Worm (Caenorhabditis elegans) whole organism, young adult: ENCODE results near the gene clec-49.

Experiments used
- C17E4.6 ChIP-seq: fragments of 200-800 bp; sonication (Bioruptor generic); IDR thresholded peaks from 2 replicates; pipeline ENCODE4 v1.3.6; 2022; ENCODE audit warnings: missing genetic modification reagents, missing genetic modification characterization, missing compliant biosample characterization
- F37B4.10 ChIP-seq: fragments of 200-800 bp; sonication (Bioruptor generic); IDR thresholded peaks from 2 replicates; pipeline ENCODE4 v1.3.6; 2022; ENCODE audit warnings: missing genetic modification characterization, missing compliant biosample characterization
- F57A8.1 ChIP-seq: fragments of 200-800 bp; sonication (Bioruptor generic); optimal IDR thresholded peaks from 2 replicates; lab custom pipeline; 2018; ENCODE audit warnings: mild to moderate bottlenecking, missing genetic modification characterization, moderate library complexity, missing compliant biosample characterization
- K11D2.4 ChIP-seq: fragments of 200-800 bp; sonication (Bioruptor generic); IDR thresholded peaks from 2 replicates; pipeline ENCODE4 v1.3.6; 2022; ENCODE audit warnings: missing genetic modification reagents, missing genetic modification characterization, missing compliant biosample characterization
- Y53G8AR.9 ChIP-seq: fragments of 200-800 bp; sonication (Bioruptor generic); conservative IDR thresholded peaks from 2 replicates; pipeline ENCODE4 v1.3.6; 2022; ENCODE audit warnings: missing genetic modification reagents, missing genetic modification characterization, missing compliant biosample characterization
- attf-3 ChIP-seq: fragments of 200-800 bp; sonication (Bioruptor generic); conservative IDR thresholded peaks from 2 replicates; pipeline ENCODE4 v1.3.6; 2022; ENCODE audit warnings: missing genetic modification reagents, missing genetic modification characterization, missing compliant biosample characterization
- cebp-1 ChIP-seq, 2 experiments: fragments of 200-800 bp in 1 of 2; sonication (Bioruptor generic) in 1 of 2; sonication (generic microtip) in 1 of 2; IDR thresholded peaks in 1 of 2; optimal IDR thresholded peaks in 1 of 2; 2 replicates each; pipeline versions ENCODE4 v1.3.6 to Lab custom; 2017 to 2022; ENCODE audit warnings: missing compliant biosample characterization in 2 of 2, missing genetic modification characterization in 2 of 2, mild to moderate bottlenecking in 1 of 2, missing genetic modification reagents in 1 of 2, moderate library complexity in 1 of 2
- ceh-58 ChIP-seq: fragments of 200-800 bp; sonication (Bioruptor generic); IDR thresholded peaks from 2 replicates; pipeline ENCODE4 v1.3.6; 2022; ENCODE audit warnings: missing genetic modification characterization, missing compliant biosample characterization
- dpl-1 ChIP-seq: fragments of 150-350 bp; optimal IDR thresholded peaks from 2 replicates; lab custom pipeline; 2014; ENCODE audit warnings: missing biosample characterization, missing genetic modification reagents, missing genetic modification characterization
- efl-1 ChIP-seq: fragments of 150-350 bp; optimal IDR thresholded peaks from 2 replicates; lab custom pipeline; 2014; ENCODE audit warnings: missing biosample characterization, missing genetic modification reagents, missing genetic modification characterization
- egrh-3 ChIP-seq: fragments of 200-800 bp; sonication (Bioruptor generic); IDR thresholded peaks from 2 replicates; pipeline ENCODE4 v1.3.6; 2022; ENCODE audit warnings: missing genetic modification reagents, missing genetic modification characterization, missing compliant biosample characterization
- ekl-4 ChIP-seq: fragments of 200-800 bp; sonication (Bioruptor generic); IDR thresholded peaks from 2 replicates; pipeline ENCODE4 v1.3.6; 2022; ENCODE audit warnings: missing genetic modification reagents, missing genetic modification characterization, missing compliant biosample characterization
- hlh-26 ChIP-seq: fragments of 200-800 bp; sonication (Bioruptor generic); conservative IDR thresholded peaks from 2 replicates; pipeline ENCODE4 v1.3.6; 2022; ENCODE audit warnings: missing genetic modification reagents, missing genetic modification characterization, missing compliant biosample characterization
- hmg-1.2 ChIP-seq: fragments of 200-800 bp; sonication (Bioruptor generic); IDR thresholded peaks from 2 replicates; pipeline ENCODE4 v1.3.6; 2022; ENCODE audit warnings: missing genetic modification reagents, missing genetic modification characterization, missing compliant biosample characterization
- hsf-1 ChIP-seq: fragments of 200-800 bp; sonication (Bioruptor generic); IDR thresholded peaks from 2 replicates; pipeline ENCODE4 v1.3.6; 2022; ENCODE audit warnings: missing genetic modification reagents, missing genetic modification characterization, missing compliant biosample characterization
- let-526 ChIP-seq: fragments of 200-800 bp; sonication (Bioruptor generic); IDR thresholded peaks from 2 replicates; pipeline ENCODE4 v1.3.6; 2022; ENCODE audit warnings: missing genetic modification reagents, missing genetic modification characterization, missing compliant biosample characterization
- lin-26 ChIP-seq: fragments of 200-800 bp; sonication (Bioruptor generic); IDR thresholded peaks from 2 replicates; pipeline ENCODE4 v1.3.6; 2022; ENCODE audit warnings: missing genetic modification reagents, missing genetic modification characterization, missing compliant biosample characterization
- lin-54 ChIP-seq: fragments of 200-800 bp; sonication (Bioruptor generic); optimal IDR thresholded peaks from 2 replicates; lab custom pipeline; 2018; ENCODE audit warnings: mild to moderate bottlenecking, missing genetic modification characterization, missing compliant biosample characterization
- lsl-1 ChIP-seq: fragments of 200-800 bp; sonication (Bioruptor generic); optimal IDR thresholded peaks from 2 replicates; lab custom pipeline; 2018; ENCODE audit warnings: mild to moderate bottlenecking, missing genetic modification characterization, moderate library complexity, missing compliant biosample characterization
- madf-6 ChIP-seq: fragments of 200-800 bp; sonication (Bioruptor generic); IDR thresholded peaks from 2 replicates; pipeline ENCODE4 v1.3.6; 2022; ENCODE audit warnings: missing genetic modification reagents, missing genetic modification characterization, missing compliant biosample characterization
- mes-4 ChIP-seq: sonication (generic microtip); optimal IDR thresholded peaks from 2 replicates; lab custom pipeline; 2016; ENCODE audit warnings: missing genotype, missing genetic modification characterization, missing compliant biosample characterization
- nfya-1 ChIP-seq: sonication (generic microtip); optimal IDR thresholded peaks from 2 replicates; lab custom pipeline; 2017; ENCODE audit warnings: antibody characterized with exemption, missing compliant biosample characterization, missing genetic modification characterization, borderline replicate concordance; ENCODE audit not compliant: insufficient read depth
- nhr-27 ChIP-seq: fragments of 200-800 bp; sonication (Bioruptor generic); optimal IDR thresholded peaks from 2 replicates; lab custom pipeline; 2018; ENCODE audit warnings: mild to moderate bottlenecking, missing genetic modification characterization, moderate library complexity, missing compliant biosample characterization
- nhr-80 ChIP-seq: sonication (generic microtip); optimal IDR thresholded peaks from 2 replicates; lab custom pipeline; 2016; ENCODE audit warnings: missing genetic modification characterization, missing compliant biosample characterization
- rcor-1 ChIP-seq: fragments of 200-800 bp; sonication (Bioruptor generic); IDR thresholded peaks from 2 replicates; pipeline ENCODE4 v1.3.6; 2022; ENCODE audit warnings: missing genetic modification reagents, missing genetic modification characterization, missing compliant biosample characterization
- sdz-38 ChIP-seq: sonication (generic microtip); optimal IDR thresholded peaks from 2 replicates; lab custom pipeline; 2016; ENCODE audit warnings: missing genotype, missing genetic modification characterization, missing compliant biosample characterization
- sea-2 ChIP-seq: fragments of 200-800 bp; sonication (Bioruptor generic); IDR thresholded peaks from 2 replicates; pipeline ENCODE4 v1.3.6; 2022; ENCODE audit warnings: missing genetic modification characterization, missing compliant biosample characterization
- snpc-1.3 ChIP-seq: sonication (generic microtip); optimal IDR thresholded peaks from 2 replicates; lab custom pipeline; 2017; ENCODE audit warnings: missing genetic modification characterization, mild to moderate bottlenecking, missing compliant biosample characterization, antibody characterized with exemption, moderate library complexity, missing genotype, missing genetic modification reagents; ENCODE audit not compliant: insufficient read depth
- tbp1 ChIP-seq: fragments of 200-800 bp; sonication (Bioruptor generic); optimal IDR thresholded peaks from 2 replicates; lab custom pipeline; 2018; ENCODE audit warnings: mild to moderate bottlenecking, missing genetic modification characterization, missing compliant biosample characterization
- tlf-1 ChIP-seq: fragments of 200-800 bp; sonication (Bioruptor generic); optimal IDR thresholded peaks from 2 replicates; lab custom pipeline; 2018; ENCODE audit warnings: mild to moderate bottlenecking, missing genetic modification characterization, missing compliant biosample characterization
- unc-62 ChIP-seq: fragments of 150-350 bp; optimal IDR thresholded peaks from 2 replicates; lab custom pipeline; 2014; ENCODE audit warnings: missing biosample characterization, missing genetic modification reagents, missing genetic modification characterization
- xnd-1 ChIP-seq: sonication (generic microtip); optimal IDR thresholded peaks from 2 replicates; lab custom pipeline; 2016; ENCODE audit warnings: missing genotype, missing genetic modification reagents, missing genetic modification characterization, missing compliant biosample characterization
- zfh-2 ChIP-seq: fragments of 200-800 bp; sonication (Bioruptor generic); conservative IDR thresholded peaks from 2 replicates; pipeline ENCODE4 v1.3.6; 2022; ENCODE audit warnings: missing genetic modification reagents, missing genetic modification characterization, missing compliant biosample characterization
- ztf-22 ChIP-seq: fragments of 200-800 bp; sonication (Bioruptor generic); optimal IDR thresholded peaks from 2 replicates; lab custom pipeline; 2018; ENCODE audit warnings: mild to moderate bottlenecking, missing genetic modification characterization, moderate library complexity, missing compliant biosample characterization
- ztf-25 ChIP-seq: fragments of 200-800 bp; sonication (Bioruptor generic); IDR thresholded peaks from 2 replicates; pipeline ENCODE4 v1.3.6; 2022; ENCODE audit warnings: missing genetic modification reagents, missing genetic modification characterization, missing compliant biosample characterization

Gene clec-49

DNA sequence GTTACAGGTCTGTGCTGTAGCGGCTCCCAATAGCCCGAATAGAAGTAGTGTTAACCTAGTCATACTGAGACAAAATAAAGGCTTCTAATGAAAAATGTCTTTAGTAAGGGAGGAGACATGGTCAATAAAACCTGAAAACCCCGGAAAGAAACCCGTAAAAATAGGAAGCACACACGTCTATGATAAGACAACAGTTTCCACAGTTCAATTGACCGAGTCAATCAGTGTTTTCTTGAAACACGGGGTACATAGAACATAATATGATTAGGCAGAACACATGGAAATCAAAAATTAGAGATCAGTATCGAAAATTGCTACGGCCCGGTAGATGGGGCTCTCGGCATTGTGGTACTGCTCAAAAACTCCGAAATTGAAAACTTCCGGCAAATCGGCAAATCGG lies at the start of gene clec-49:
Gene clec-49, minus strand, starts transcription at position 103 of the 400 bp plus-strand sequence.
- no peak for TF ChIP-seq unc-62 (GFP tag; lab: Kevin White, UChicago)
- peak; percentile 72 for TF ChIP-seq nhr-80

DNA sequence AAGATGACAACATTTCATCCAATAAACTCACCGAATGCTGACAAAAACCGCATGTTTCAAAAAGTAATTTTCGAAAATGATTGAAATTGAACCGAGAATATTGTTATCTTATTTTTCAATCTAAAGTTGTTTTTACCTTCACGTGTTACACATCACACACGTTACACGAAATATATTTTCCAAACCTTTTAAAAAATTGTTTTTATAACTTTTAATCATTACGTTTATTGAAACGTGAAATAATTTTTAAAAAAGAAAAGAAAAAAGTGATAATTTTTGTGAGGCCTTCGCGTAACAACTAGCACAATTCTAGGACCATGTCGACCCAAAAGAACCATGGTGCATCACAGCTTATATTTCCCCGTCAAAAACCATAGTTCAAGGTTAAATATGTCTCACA lies 43.9 kb upstream of the clec-49 start, which contains the start of gene M162.7:
Gene M162.7, minus strand, starts transcription at position 101 of the 400 bp plus-strand sequence.
- TF ChIP-seq hlh-26 (GFP tag; lab: Robert Waterston, UW), result no peak
- no peak for TF ChIP-seq let-526 (GFP tag; lab: Robert Waterston, UW)
- TF ChIP-seq attf-3 (GFP tag; lab: Robert Waterston, UW), result no peak
- TF ChIP-seq egrh-3 (GFP tag; lab: Robert Waterston, UW), result no peak
- no peak for TF ChIP-seq tbp1 (GFP tag; lab: Kevin White, UChicago)
- no peak for TF ChIP-seq lin-26
- TF ChIP-seq sea-2, result no peak
- TF ChIP-seq F57A8.1, result no peak
- no peak for TF ChIP-seq snpc-1.3
- TF ChIP-seq madf-6 (GFP tag; lab: Robert Waterston, UW), result no peak
- no peak for TF ChIP-seq ztf-25 (GFP tag; lab: Robert Waterston, UW)
- no peak for TF ChIP-seq lin-54 (GFP tag; lab: Kevin White, UChicago)

DNA sequence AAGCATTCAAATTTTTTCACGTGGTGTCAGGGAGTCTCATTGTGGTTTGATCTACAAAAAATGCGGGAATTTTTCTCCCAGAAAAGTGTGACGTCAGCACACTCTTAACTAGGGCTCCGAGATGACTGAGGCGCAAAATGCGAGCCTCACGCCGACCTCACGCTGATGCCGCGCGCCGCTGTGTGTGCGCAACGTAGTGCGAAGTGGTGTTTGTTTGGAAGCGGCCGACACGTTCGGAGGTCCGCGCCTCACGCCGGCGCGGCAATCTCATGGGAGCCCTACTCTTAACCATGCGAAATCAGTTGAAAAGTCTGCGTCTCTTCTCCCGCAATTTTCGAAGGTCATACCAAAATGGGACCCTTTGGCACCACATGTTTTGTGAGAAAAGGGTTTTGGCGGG lies 39.2 kb upstream of the clec-49 start:
- no peak for TF ChIP-seq K11D2.4 (GFP tag; lab: Robert Waterston, UW)
- TF ChIP-seq zfh-2, result peak; percentile 82
- peak; percentile 30; the same call in 1 of the 2 replicates for TF ChIP-seq egrh-3 (GFP tag; lab: Robert Waterston, UW)
- no peak for TF ChIP-seq efl-1
- no peak for TF ChIP-seq hlh-26 (GFP tag; lab: Robert Waterston, UW)

DNA sequence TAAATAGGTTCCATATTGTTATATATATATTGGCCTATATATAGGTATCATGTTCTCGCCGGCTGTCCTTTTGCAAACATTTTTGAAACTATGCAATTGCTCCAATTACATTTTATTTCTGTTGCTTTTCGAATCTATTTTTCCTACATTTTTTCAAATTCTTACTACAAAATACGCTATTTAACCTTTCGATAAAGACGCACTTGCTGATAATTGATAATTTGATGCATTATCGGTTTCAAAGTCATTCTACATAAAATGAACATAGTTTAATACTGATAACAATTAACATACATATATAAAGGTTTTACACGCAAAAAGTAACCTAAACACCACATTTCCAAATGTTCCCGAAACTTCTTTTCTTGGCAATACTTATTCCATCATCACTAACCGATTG lies 37.3 kb upstream of the clec-49 start, which contains the start of gene clec-258:
Gene clec-258, plus strand, starts transcription at position 81 of the 400 bp plus-strand sequence.
- TF ChIP-seq nhr-80, result peak; percentile 56
- TF ChIP-seq nhr-27, result no peak
- TF ChIP-seq, all 124 proteins: peak for 1

DNA sequence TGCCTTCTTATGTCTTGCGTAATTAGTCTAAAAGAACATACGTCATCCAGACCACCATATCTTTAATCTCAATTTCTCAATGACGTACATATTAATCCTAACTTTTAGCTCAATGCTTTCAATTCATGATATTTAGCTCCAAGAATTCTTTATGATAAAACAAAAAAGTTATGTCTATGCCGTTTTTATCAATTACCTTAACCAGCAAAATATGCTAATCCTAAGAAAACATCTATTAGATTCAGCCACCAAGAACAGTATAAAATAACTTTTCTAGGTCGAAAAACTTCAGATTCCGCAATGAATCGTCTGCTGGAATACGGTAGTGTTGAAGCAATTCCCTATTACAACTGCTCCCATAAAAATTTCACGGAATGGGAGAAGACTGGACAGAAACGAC lies 32.8 kb upstream of the clec-49 start, which contains the start of gene srt-45:
Gene srt-45, plus strand, starts transcription at position 301 of the 400 bp plus-strand sequence.
- TF ChIP-seq tlf-1 (GFP tag; lab: Kevin White, UChicago), result no peak
- no peak for TF ChIP-seq let-526 (GFP tag; lab: Robert Waterston, UW)
- TF ChIP-seq ztf-22 (GFP tag; lab: Kevin White, UChicago), result no peak
- no peak for TF ChIP-seq nfya-1 (tag; lab: Kevin White, UChicago)
- no peak for TF ChIP-seq sea-2
- TF ChIP-seq xnd-1 (tag; lab: Kevin White, UChicago), result no peak
- TF ChIP-seq hmg-1.2 (GFP tag; lab: Robert Waterston, UW), result no peak

DNA sequence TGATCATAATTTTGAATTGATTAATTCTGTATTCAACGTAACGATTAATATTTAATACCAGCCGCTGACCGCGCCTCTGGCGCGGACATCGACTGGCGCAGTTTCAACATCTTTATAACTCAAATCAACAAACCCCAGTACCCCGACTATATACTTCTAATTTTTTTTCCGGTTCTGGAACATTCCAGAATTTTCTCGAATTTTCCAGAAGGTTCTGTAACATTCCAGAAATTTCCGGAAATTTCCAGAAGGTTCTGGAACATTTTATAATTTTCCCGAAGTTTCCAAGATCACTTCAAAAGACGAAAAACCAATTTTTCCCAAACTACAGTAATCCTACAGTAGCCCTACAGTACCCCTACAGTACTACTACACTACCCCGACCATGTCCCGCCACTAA lies 28.2 kb upstream of the clec-49 start:
- peak; percentile 91 for TF ChIP-seq hsf-1 (GFP tag; lab: Robert Waterston, UW)
- no peak for TF ChIP-seq C17E4.6 (GFP tag; lab: Robert Waterston, UW)
- TF ChIP-seq lsl-1 (GFP tag; lab: Kevin White, UChicago), result no peak

DNA sequence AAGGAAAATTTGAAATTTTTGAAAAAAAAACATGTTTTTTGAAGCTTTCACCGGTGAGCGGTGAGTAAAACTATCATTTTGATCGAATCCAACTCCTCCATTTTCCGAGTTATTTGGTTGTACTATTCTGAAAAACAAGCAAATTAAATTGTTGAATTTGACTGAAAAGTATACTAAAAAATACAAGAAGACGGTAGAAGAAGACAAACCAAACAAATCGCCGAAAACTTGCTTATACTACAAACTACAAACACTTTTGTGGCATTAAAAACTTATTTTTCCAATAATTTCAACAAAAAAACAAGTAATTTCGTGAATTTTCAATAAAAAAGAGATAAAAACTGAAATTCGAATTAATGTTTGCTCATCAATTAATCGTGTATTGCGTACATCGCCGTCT lies 27.6 kb upstream of the clec-49 start, which contains the start of gene fbxa-194:
Gene fbxa-194, minus strand, starts transcription at position 101 of the 400 bp plus-strand sequence.
- no peak for TF ChIP-seq Y53G8AR.9
- no peak for TF ChIP-seq ekl-4 (GFP tag; lab: Robert Waterston, UW)
- no peak for TF ChIP-seq dpl-1
- no peak for TF ChIP-seq F37B4.10 (GFP tag; lab: Robert Waterston, UW)
- no peak for TF ChIP-seq ztf-22 (GFP tag; lab: Kevin White, UChicago)
- no peak for TF ChIP-seq ceh-58
- no peak for TF ChIP-seq sdz-38
- TF ChIP-seq cebp-1 (GFP tag; IDR thresholded peaks at IDR 0.05; lab: Robert Waterston, UW), result no peak
- no peak for TF ChIP-seq cebp-1 (tag; optimal IDR thresholded peaks at IDR 0.05; lab: Kevin White, UChicago)
- TF ChIP-seq mes-4 (tag; lab: Kevin White, UChicago), result no peak
- TF ChIP-seq rcor-1 (GFP tag; lab: Robert Waterston, UW), result no peak
- no peak for TF ChIP-seq nfya-1 (tag; lab: Kevin White, UChicago)
